Fruit fly (Drosophila melanogaster) whole organism, adult: Measurements from ENCODE around the gene CG7326.

ENCODE experiments used
- CG12768 ChIP-seq: fragments of 200-800 bp; sonication (Bioruptor generic); optimal IDR thresholded peaks from 2 replicates; lab custom pipeline; 2017; ENCODE audit warnings: missing biosample characterization, missing genetic modification characterization, mild to moderate bottlenecking, moderate library complexity, missing genetic modification reagents
- CG14711 ChIP-seq: fragments of 200-800 bp; sonication (Bioruptor generic); optimal IDR thresholded peaks from 2 replicates; lab custom pipeline; 2018; ENCODE audit warnings: missing biosample characterization, mild to moderate bottlenecking, missing genetic modification characterization, moderate library complexity
- CG1620 ChIP-seq: fragments of 200-800 bp; sonication (Bioruptor generic); optimal IDR thresholded peaks from 2 replicates; lab custom pipeline; 2016; ENCODE audit warnings: missing biosample characterization, missing genetic modification characterization
- CG33017 ChIP-seq: fragments of 200-800 bp; sonication (Bioruptor generic); optimal IDR thresholded peaks from 2 replicates; lab custom pipeline; 2018; ENCODE audit warnings: missing biosample characterization, mild to moderate bottlenecking, missing genetic modification characterization, moderate library complexity
- CG7045 ChIP-seq: fragments of 200-800 bp; sonication (Bioruptor generic); optimal IDR thresholded peaks from 2 replicates; lab custom pipeline; 2017; ENCODE audit warnings: missing biosample characterization, mild to moderate bottlenecking, missing genetic modification characterization
- CG7101 ChIP-seq: fragments of 200-800 bp; sonication (Bioruptor generic); optimal IDR thresholded peaks from 2 replicates; lab custom pipeline; 2018; ENCODE audit warnings: missing biosample characterization, mild to moderate bottlenecking, missing genetic modification characterization, moderate library complexity
- Clk ChIP-seq: fragments of 200-800 bp; sonication (Bioruptor generic); optimal IDR thresholded peaks from 2 replicates; lab custom pipeline; 2017; ENCODE audit warnings: missing biosample characterization, missing genetic modification characterization
- Crg-1 ChIP-seq: fragments of 200-800 bp; sonication (Bioruptor generic); optimal IDR thresholded peaks from 2 replicates; lab custom pipeline; 2016; ENCODE audit warnings: missing biosample characterization, missing genetic modification characterization
- Mnt ChIP-seq: fragments of 200-800 bp; sonication (Bioruptor generic); optimal IDR thresholded peaks from 2 replicates; lab custom pipeline; 2016; ENCODE audit warnings: missing biosample characterization, mild to moderate bottlenecking, missing genetic modification characterization
- bab1 ChIP-seq: fragments of 200-800 bp; sonication (Bioruptor generic); optimal IDR thresholded peaks from 3 replicates; lab custom pipeline; 2019; ENCODE audit warnings: missing biosample characterization, mild to moderate bottlenecking, missing genetic modification characterization, moderate library complexity
- cic ChIP-seq: fragments of 200-800 bp; sonication (Bioruptor generic); optimal IDR thresholded peaks from 2 replicates; lab custom pipeline; 2017; ENCODE audit warnings: missing biosample characterization, mild to moderate bottlenecking, missing genetic modification characterization, moderate library complexity
- cnc ChIP-seq, 2 experiments: fragments of >200 bp; optimal IDR thresholded peaks; 2 replicates each; lab custom pipeline; 2017
- kay ChIP-seq: fragments of 200-800 bp; sonication (Bioruptor generic); peaks from one replicate; lab custom pipeline; 2016; ENCODE audit warnings: missing biosample characterization, missing genetic modification characterization, borderline replicate concordance
- ovo ChIP-seq: fragments of 200-800 bp; sonication (Bioruptor generic); optimal IDR thresholded peaks from 2 replicates; lab custom pipeline; 2016; ENCODE audit warnings: missing biosample characterization, missing genetic modification characterization
- pad ChIP-seq: fragments of 200-800 bp; sonication (Bioruptor generic); optimal IDR thresholded peaks from 3 replicates; lab custom pipeline; 2017; ENCODE audit warnings: missing biosample characterization, missing genetic modification characterization, mild to moderate bottlenecking, moderate library complexity, missing genetic modification reagents
- tj ChIP-seq: fragments of 200-800 bp; sonication (Bioruptor generic); optimal IDR thresholded peaks from 3 replicates; lab custom pipeline; 2017; ENCODE audit warnings: missing biosample characterization, mild to moderate bottlenecking, missing genetic modification characterization, moderate library complexity
- toe ChIP-seq: fragments of 200-800 bp; sonication (Bioruptor generic); optimal IDR thresholded peaks from 2 replicates; lab custom pipeline; 2016; ENCODE audit warnings: missing biosample characterization, missing genetic modification characterization

Gene CG7326

dm6 chrX:18883999-18884671 lies 20.6 kb upstream of the CG7326 start, which contains the start of gene CG7332:
CG7332 (plus strand) TSS chrX:18884513.
- peak; percentile 30 for TF ChIP-seq kay
- no peak for TF ChIP-seq Mnt (GFP tag; lab: Kevin White, UChicago)
- TF ChIP-seq CG14711 (tag; lab: Kevin White, UChicago): peak; percentile 77

- TF ChIP-seq bab1 (GFP tag; lab: Kevin White, UChicago) (peak; percentile 31), CG12768 (no peak)
These were observed 6.0 kb upstream of the CG7326 start for dm6 chrX:18869489-18870132.

DNA sequence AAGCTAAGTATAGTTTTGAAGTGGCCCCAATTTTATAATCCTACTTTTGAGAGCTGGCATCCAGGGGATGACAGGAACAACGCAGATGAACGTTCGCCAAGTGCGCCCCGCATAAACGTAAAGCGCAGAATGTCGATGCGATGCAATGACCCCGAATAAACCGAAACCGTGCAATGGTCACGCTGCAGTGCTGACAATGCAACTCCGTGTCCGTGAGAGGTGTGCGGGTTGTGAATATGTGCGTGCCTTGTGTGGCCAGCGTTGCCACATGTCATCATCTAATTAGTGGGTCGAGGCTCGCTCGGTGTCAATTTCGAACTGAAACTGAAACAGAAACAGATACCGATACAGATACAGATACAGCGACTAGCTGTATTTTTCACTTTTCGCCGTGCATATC lies 4.6 kb upstream of the CG7326 start:
- TF ChIP-seq ovo: no peak
- peak; percentile 83 for TF ChIP-seq tj
- TF ChIP-seq cnc (optimal IDR thresholded peaks at IDR 0.05; lab: Kevin White, UChicago): no peak

DNA sequence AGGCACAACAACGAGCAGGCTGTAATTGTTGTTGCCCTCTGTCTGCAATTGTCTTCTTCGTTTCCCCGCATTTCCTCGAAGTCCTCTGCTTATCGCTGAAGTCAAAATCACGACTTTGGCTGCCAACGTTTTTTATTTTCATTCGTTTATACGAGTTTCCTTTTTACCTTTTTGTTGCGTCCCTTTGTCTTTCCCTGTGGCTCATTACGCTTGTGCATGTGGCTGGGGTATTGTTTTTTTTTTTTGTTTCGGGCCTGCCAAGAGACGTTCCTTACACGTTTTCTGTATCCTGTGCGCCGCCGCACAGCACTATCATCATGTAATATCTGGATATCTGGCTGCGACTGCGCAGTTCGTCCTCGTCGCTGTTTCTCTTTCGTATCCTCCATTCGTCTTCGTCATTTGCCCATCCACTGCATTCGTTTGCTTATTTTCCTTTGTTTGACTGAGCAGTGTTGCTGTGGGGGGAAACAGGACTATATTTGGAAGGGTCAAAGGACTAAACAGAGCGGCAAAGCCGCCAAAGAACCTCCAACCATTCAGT lies 2.8 kb upstream of the CG7326 start:
- TF ChIP-seq toe (no peak), tj (no peak)

dm6 chrX:18864483-18865358 lies 1.1 kb upstream of the CG7326 start:
- TF ChIP-seq pad (peak; percentile 91), CG1620 (GFP tag; lab: Kevin White, UChicago) (no peak)

- no peak for TF ChIP-seq CG14711 (tag; lab: Kevin White, UChicago)
- TF ChIP-seq CG12768: no peak
- no peak for TF ChIP-seq tj
- no peak for TF ChIP-seq Mnt (GFP tag; lab: Kevin White, UChicago)
- TF ChIP-seq bab1 (GFP tag; lab: Kevin White, UChicago): no peak
- TF ChIP-seq toe: no peak
- no peak for TF ChIP-seq pad
- TF ChIP-seq CG7101: no peak
- no peak for TF ChIP-seq Clk (GFP tag; lab: Kevin White, UChicago)
- TF ChIP-seq CG33017: no peak
- TF ChIP-seq cnc (optimal IDR thresholded peaks at IDR 0.05; lab: Kevin White, UChicago): no peak
- no peak for TF ChIP-seq Crg-1
- no peak for TF ChIP-seq CG7045 (GFP tag; lab: Kevin White, UChicago)
These were observed 3.5 kb downstream of the CG7326 start, which contains the start of gene CG32544 for dm6 chrX:18860074-18860473. CG32544 (plus strand) TSS chrX:18860284.

DNA sequence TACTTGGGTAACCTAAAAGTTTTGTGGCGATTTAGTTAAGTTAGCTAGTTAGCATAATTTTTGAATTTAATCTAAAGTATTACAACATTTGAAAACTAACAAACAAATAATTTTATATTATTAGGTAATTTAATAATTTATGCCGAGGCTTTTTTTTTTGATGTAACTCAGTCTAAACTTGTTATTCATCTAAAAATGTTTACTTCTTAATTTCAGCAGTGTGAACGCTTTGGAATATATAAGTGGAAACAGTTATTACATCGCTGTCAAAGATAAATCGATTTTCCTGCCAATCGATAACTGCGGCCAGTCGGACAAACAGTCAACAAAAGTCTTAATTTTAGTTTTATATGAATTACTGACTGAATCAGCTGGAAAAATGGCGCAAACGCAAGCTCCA lies 5.7 kb downstream of the CG7326 start, which contains the start of gene Usp39:
TSS of gene Usp39 (plus strand) at position 288 of the 400 bp plus-strand sequence.
- TF ChIP-seq CG7101 (peak; percentile 54), toe (no peak), kay (no peak), cic (GFP tag; lab: Kevin White, UChicago) (no peak), CG33017 (no peak), CG14711 (tag; lab: Kevin White, UChicago) (peak; percentile 13)

DNA sequence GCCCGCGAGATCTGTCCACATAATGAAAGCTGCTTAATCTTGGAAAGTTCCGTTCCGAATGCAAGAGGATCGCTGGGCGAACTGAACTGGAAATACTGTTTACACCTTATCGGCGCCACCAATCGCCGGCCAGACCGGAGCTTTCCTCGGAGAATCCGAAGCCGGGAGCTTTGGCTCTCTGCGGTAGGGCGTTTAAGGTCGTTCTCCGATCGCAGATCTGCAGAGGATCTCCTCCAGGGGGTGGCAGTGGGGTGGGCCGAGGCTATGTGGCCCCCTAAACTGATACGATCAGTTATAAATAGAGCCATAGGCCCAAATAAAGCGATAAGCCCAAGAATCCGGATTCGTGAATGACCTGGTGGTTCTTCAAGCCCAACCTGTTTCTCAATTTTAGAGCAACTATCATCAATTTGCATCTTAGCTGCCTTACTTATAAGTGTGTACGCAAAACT lies 6.2 kb downstream of the CG7326 start, which contains the start of gene CG7322:
TSS of gene CG7322 (minus strand) at position 402 of the 452 bp plus-strand sequence.
- peak; percentile 54 for TF ChIP-seq cic (GFP tag; lab: Kevin White, UChicago)
- no peak for TF ChIP-seq kay
- TF ChIP-seq CG14711 (tag; lab: Kevin White, UChicago): no peak

DNA sequence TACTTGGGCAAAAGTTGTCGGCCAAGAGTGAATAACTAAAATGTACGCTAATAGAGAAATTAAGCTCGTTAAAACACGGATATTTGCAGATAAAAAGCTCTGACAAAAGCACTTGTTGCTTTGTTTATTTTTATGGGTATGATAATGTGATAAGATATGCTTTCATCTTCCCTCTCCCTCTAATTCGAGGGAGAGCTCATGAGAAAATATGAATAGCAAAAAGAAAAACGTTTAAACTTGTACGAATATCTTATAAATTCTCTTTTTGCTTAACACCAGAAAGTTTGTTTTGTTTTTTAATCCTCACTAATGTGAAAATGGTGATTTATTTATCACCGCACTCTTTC lies 14.6 kb downstream of the CG7326 start:
- TF ChIP-seq Clk (GFP tag; lab: Kevin White, UChicago): no peak
